Worm (Caenorhabditis elegans): ENCODE data around the gene srj-14.

The srj-14 gene

ce11 chrV:7353602-7354001 lies 15.9 kb upstream of the srj-14 start:
- no peak for TF ChIP-seq eyg-1 (tag; optimal IDR thresholded peaks at IDR 0.05)
- TF ChIP-seq nhr-232 (tag; optimal IDR thresholded peaks at IDR 0.05): no peak
- TF ChIP-seq ceh-30 (tag; optimal IDR thresholded peaks at IDR 0.05): no peak
- no peak for TF ChIP-seq ttx-3 (tag; optimal IDR thresholded peaks at IDR 0.05)
- TF ChIP-seq fkh-10 (GFP tag; optimal IDR thresholded peaks at IDR 0.05): no peak
- no peak for TF ChIP-seq K02D7.2 (tag; optimal IDR thresholded peaks at IDR 0.05)
- TF ChIP-seq ref-2 (tag; optimal IDR thresholded peaks at IDR 0.05): no peak
- TF ChIP-seq hlh-15 (tag; optimal IDR thresholded peaks at IDR 0.05): no peak
- TF ChIP-seq hlh-30 (tag; optimal IDR thresholded peaks at IDR 0.05; ENCODE audit: insufficient read depth): no peak
- no peak for TF ChIP-seq pros-1 (tag; optimal IDR thresholded peaks at IDR 0.05)
- no peak for TF ChIP-seq ceh-22 (tag; optimal IDR thresholded peaks at IDR 0.05)
- TF ChIP-seq nhr-11 (tag; optimal IDR thresholded peaks at IDR 0.05): no peak
- TF ChIP-seq sox-2 (GFP tag; IDR thresholded peaks at IDR 0.05): no peak
- TF ChIP-seq fax-1 (tag; optimal IDR thresholded peaks at IDR 0.05): no peak
- TF ChIP-seq ceh-48 (tag; optimal IDR thresholded peaks at IDR 0.05): no peak
- TF ChIP-seq elt-4 (tag; optimal IDR thresholded peaks at IDR 0.05): no peak

ce11 chrV:7355464-7355863 lies 14.0 kb upstream of the srj-14 start, which contains the start of gene tag-293:
Gene tag-293, minus strand, starts transcription at chrV:7355564.
- no peak for TF ChIP-seq fkh-10 (GFP tag; optimal IDR thresholded peaks at IDR 0.05)
- no peak for TF ChIP-seq ceh-9 (tag; optimal IDR thresholded peaks at IDR 0.05)
- no peak for TF ChIP-seq ceh-14 (tag; optimal IDR thresholded peaks at IDR 0.05)
- TF ChIP-seq lin-11 (tag; optimal IDR thresholded peaks at IDR 0.05): no peak
- TF ChIP-seq pag-3 (tag; optimal IDR thresholded peaks at IDR 0.05; ENCODE audit: borderline replicate concordance): no peak
- TF ChIP-seq ceh-6 (GFP tag; optimal IDR thresholded peaks at IDR 0.05): no peak
- TF ChIP-seq ceh-30 (tag; optimal IDR thresholded peaks at IDR 0.05): no peak
- TF ChIP-seq sdc-2 (tag; optimal IDR thresholded peaks at IDR 0.05): no peak
- TF ChIP-seq fax-1 (tag; optimal IDR thresholded peaks at IDR 0.05): no peak
- TF ChIP-seq nhr-232 (tag; optimal IDR thresholded peaks at IDR 0.05): no peak
- TF ChIP-seq lim-6 (tag; optimal IDR thresholded peaks at IDR 0.05): no peak
- TF ChIP-seq nfya-1 (tag; optimal IDR thresholded peaks at IDR 0.05): no peak
- no peak for TF ChIP-seq K09A11.1 (tag; optimal IDR thresholded peaks at IDR 0.05; ENCODE audit: insufficient read depth)
- TF ChIP-seq K02D7.2 (tag; optimal IDR thresholded peaks at IDR 0.05): no peak
- TF ChIP-seq pha-2 (tag; optimal IDR thresholded peaks at IDR 0.05): no peak

ce11 chrV:7356684-7357083 lies 12.8 kb upstream of the srj-14 start, which contains the start of gene C03G6.21:
Gene C03G6.21, minus strand, starts transcription at chrV:7356784.
- TF ChIP-seq mec-3 (tag; optimal IDR thresholded peaks at IDR 0.05; ENCODE audit: borderline replicate concordance) (no peak), hlh-30 (tag; optimal IDR thresholded peaks at IDR 0.05; ENCODE audit: insufficient read depth) (no peak), pros-1 (tag; optimal IDR thresholded peaks at IDR 0.05) (no peak), pag-3 (tag; optimal IDR thresholded peaks at IDR 0.05; ENCODE audit: borderline replicate concordance) (no peak), nfya-1 (tag; optimal IDR thresholded peaks at IDR 0.05) (no peak), lim-6 (tag; optimal IDR thresholded peaks at IDR 0.05) (no peak), ahr-1 (tag; optimal IDR thresholded peaks at IDR 0.05) (no peak), ceh-48 (tag; optimal IDR thresholded peaks at IDR 0.05) (no peak), T23F11.4 (GFP tag; optimal IDR thresholded peaks at IDR 0.05) (no peak), fax-1 (tag; optimal IDR thresholded peaks at IDR 0.05) (no peak), ceh-9 (tag; optimal IDR thresholded peaks at IDR 0.05) (no peak), tbx-7 (tag; optimal IDR thresholded peaks at IDR 0.05) (no peak), ztf-16 (tag; optimal IDR thresholded peaks at IDR 0.05) (no peak), ceh-34 (tag; optimal IDR thresholded peaks at IDR 0.05) (no peak), nhr-11 (tag; optimal IDR thresholded peaks at IDR 0.05) (no peak), ceh-14 (tag; optimal IDR thresholded peaks at IDR 0.05) (no peak)

ce11 chrV:7357132-7357531 lies 12.4 kb upstream of the srj-14 start, which contains the start of gene C03G6.6:
Gene C03G6.6, plus strand, starts transcription at chrV:7357432.
- TF ChIP-seq C38D4.7 (GFP tag; optimal IDR thresholded peaks at IDR 0.05) (no peak), dve-1 (tag; optimal IDR thresholded peaks at IDR 0.05) (no peak), nhr-11 (tag; optimal IDR thresholded peaks at IDR 0.05) (no peak)
